Worm (Caenorhabditis elegans): ENCODE data around the gene sbt-1.

ce11 chrV:20829511-20829910 is 830 bp upstream of the sbt-1 start, which contains the start of gene num-1:
- TF ChIP-seq ceh-44 (GFP tag; IDR thresholded peaks at IDR 0.05): no peak
- no peak for TF ChIP-seq snpc-4 (tag; optimal IDR thresholded peaks at IDR 0.05)
- no peak for TF ChIP-seq lin-15B (tag; optimal IDR thresholded peaks at IDR 0.05)
- TF ChIP-seq egl-27 (tag; optimal IDR thresholded peaks at IDR 0.05): no peak
- no peak for TF ChIP-seq ZK546.5 (tag; optimal IDR thresholded peaks at IDR 0.05)
- no peak for TF ChIP-seq Y75B8A.6 (GFP tag; IDR thresholded peaks at IDR 0.05)
